Fruit fly (Drosophila melanogaster): ENCODE data around the gene Cngl.

DNA sequence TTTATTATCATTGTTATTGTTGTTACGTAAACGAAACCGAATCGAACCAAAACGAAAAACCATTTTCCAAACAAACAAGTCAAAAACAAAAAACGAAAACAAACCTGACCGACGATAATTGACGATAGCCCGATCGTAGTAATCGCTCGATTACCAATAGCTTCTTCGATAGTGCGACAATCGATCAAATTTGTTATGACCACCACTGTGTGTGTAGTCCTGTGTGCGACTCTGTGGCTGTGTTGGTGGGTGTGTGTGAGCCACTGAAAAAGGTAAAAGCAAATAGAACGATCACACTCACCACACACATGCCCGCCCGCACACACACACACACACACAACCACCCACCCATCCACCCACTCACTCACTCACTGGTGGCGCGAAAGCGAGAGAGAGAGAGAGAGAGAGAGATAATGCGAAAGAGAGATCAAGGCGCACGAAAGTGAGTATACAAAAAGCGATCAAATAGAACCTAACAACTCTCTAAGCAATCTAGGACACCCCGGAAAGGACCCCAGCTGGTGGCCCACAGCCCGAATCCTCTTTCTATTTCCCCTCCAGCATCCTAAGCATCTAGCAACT lies 43.5 kb upstream of the Cngl start:
- TF ChIP-seq CG1621 (tag; optimal IDR thresholded peaks at IDR 0.05), result no peak
- no peak for TF ChIP-seq Sox102F (GFP tag; optimal IDR thresholded peaks at IDR 0.05)
- no peak for TF ChIP-seq Sox15 (GFP tag; optimal IDR thresholded peaks at IDR 0.05)
- no peak for TF ChIP-seq Blimp-1 (GFP tag; optimal IDR thresholded peaks at IDR 0.05)
- TF ChIP-seq CG16779 (tag; optimal IDR thresholded peaks at IDR 0.05), result no peak
- no peak for TF ChIP-seq dsx (GFP tag; optimal IDR thresholded peaks at IDR 0.05; ENCODE audit: poor library complexity, severe bottlenecking)
- TF ChIP-seq eg (GFP tag; IDR thresholded peaks at IDR 0.05), result no peak
- no peak for TF ChIP-seq Lpt (GFP tag; optimal IDR thresholded peaks at IDR 0.05)
- TF ChIP-seq cyc (GFP tag; optimal IDR thresholded peaks at IDR 0.05), result no peak
- no peak for TF ChIP-seq svp (GFP tag)
- no peak for TF ChIP-seq fd85E (GFP tag; optimal IDR thresholded peaks at IDR 0.05)
- TF ChIP-seq CG7368 (GFP tag; optimal IDR thresholded peaks at IDR 0.05), result no peak
- TF ChIP-seq Hr39 (GFP tag; optimal IDR thresholded peaks at IDR 0.05), result no peak
